Worm (Caenorhabditis elegans) whole organism, L3 larva: ENCODE results near the gene mlp-1.

Experiments used
- aly-2 ChIP-seq: fragments of 150-350 bp; optimal IDR thresholded peaks from 2 replicates; lab custom pipeline; 2014; ENCODE audit warnings: missing biosample characterization, missing genetic modification characterization
- elt-3 ChIP-seq, 3 experiments: fragments of 150-350 bp in 1 of 3; sonication (generic microtip) in 2 of 3; optimal IDR thresholded peaks; 2 replicates in 2 of 3; 4 replicates in 1 of 3; lab custom pipeline; 2014 to 2017; ENCODE audit warnings: missing biosample characterization in 3 of 3, missing genetic modification characterization in 3 of 3
- fkh-10 ChIP-seq: sonication (generic microtip); optimal IDR thresholded peaks from 2 replicates; lab custom pipeline; 2017; ENCODE audit warnings: missing biosample characterization, missing genetic modification reagents, missing genetic modification characterization
- fos-1 ChIP-seq: fragments of 150-350 bp; optimal IDR thresholded peaks from 2 replicates; lab custom pipeline; 2014; ENCODE audit warnings: missing biosample characterization, missing genetic modification characterization
- lin-15B ChIP-seq: fragments of 150-350 bp; optimal IDR thresholded peaks from 2 replicates; lab custom pipeline; 2014; ENCODE audit warnings: missing biosample characterization, missing genetic modification characterization
- lin-39 ChIP-seq: fragments of 150-350 bp; optimal IDR thresholded peaks from 2 replicates; lab custom pipeline; 2018; ENCODE audit warnings: missing biosample characterization, missing genetic modification reagents, missing genetic modification characterization
- nhr-28 ChIP-seq: fragments of 150-350 bp; optimal IDR thresholded peaks from 2 replicates; lab custom pipeline; 2014; ENCODE audit warnings: missing biosample characterization, missing genetic modification characterization
- pha-4 ChIP-seq: fragments of 150-350 bp; optimal IDR thresholded peaks from 2 replicates; lab custom pipeline; 2014; ENCODE audit warnings: missing biosample characterization, missing genetic modification reagents, missing genetic modification characterization
- pqm-1 ChIP-seq: fragments of 150-350 bp; optimal IDR thresholded peaks from 2 replicates; lab custom pipeline; 2017; ENCODE audit warnings: missing biosample characterization, missing genetic modification characterization, inconsistent platforms

ce11 chrIII:5938790-5939452 is 35.9 kb downstream of the mlp-1 start:
- TF ChIP-seq pha-4 (tag; lab: Kevin White, UChicago) (peak; percentile 57), aly-2 (tag; lab: Kevin White, UChicago) (no peak), nhr-28 (tag; lab: Kevin White, UChicago) (no peak), pqm-1 (tag; lab: Kevin White, UChicago) (peak; percentile 61), lin-39 (tag; lab: Kevin White, UChicago) (peak; percentile 13), fkh-10 (GFP tag; lab: Kevin White, UChicago) (no peak), lin-15B (tag; lab: Kevin White, UChicago) (no peak), fos-1 (no peak), elt-3 (tag; optimal IDR thresholded peaks at IDR 0.05; lab: Kevin White, UChicago) (no peak)
